Worm (Caenorhabditis elegans) whole organism, young adult: Measurements from ENCODE around the gene cah-2.

Experiments
- F52B5.7 ChIP-seq: sonication (generic microtip); optimal IDR thresholded peaks from 2 replicates; lab custom pipeline; 2016; ENCODE audit warnings: mild to moderate bottlenecking, missing genetic modification characterization, missing compliant biosample characterization
- dpff-1 ChIP-seq: sonication (generic microtip); optimal IDR thresholded peaks from 2 replicates; lab custom pipeline; 2017; ENCODE audit warnings: mild to moderate bottlenecking, missing genetic modification characterization, missing compliant biosample characterization
- hsf-1 ChIP-seq: fragments of 200-800 bp; sonication (Bioruptor generic); IDR thresholded peaks from 2 replicates; pipeline ENCODE4 v1.3.6; 2022; ENCODE audit warnings: missing genetic modification reagents, missing genetic modification characterization, missing compliant biosample characterization
- pha-4 ChIP-seq: fragments of 150-350 bp; sonication (generic microtip); optimal IDR thresholded peaks from 2 replicates; lab custom pipeline; 2014; ENCODE audit warnings: missing biosample characterization, missing genetic modification reagents, missing genetic modification characterization
- unc-130 ChIP-seq: sonication (generic microtip); optimal IDR thresholded peaks from 2 replicates; lab custom pipeline; 2016; ENCODE audit warnings: missing genetic modification reagents, missing genetic modification characterization, missing compliant biosample characterization

- TF ChIP-seq unc-130 (GFP tag; lab: Kevin White, UChicago) (no peak), dpff-1 (tag; lab: Kevin White, UChicago) (no peak), pha-4 (no peak), hsf-1 (no peak), F52B5.7 (no peak)
Measured at ce11 chrII:7489605-7490004, 6.7 kb upstream of the cah-2 start, which contains the start of gene D1022.9.
